Fruit fly (Drosophila melanogaster) whole organism, prepupa: ENCODE data around the gene CG31798.

Experiments
- Blimp-1 ChIP-seq: fragments of 200-800 bp; sonication (Bioruptor generic); optimal IDR thresholded peaks from 3 replicates; lab custom pipeline; 2017; ENCODE audit warnings: missing biosample characterization, missing genetic modification characterization, mild to moderate bottlenecking, moderate library complexity, missing genetic modification reagents
- CG10631 ChIP-seq: fragments of 200-800 bp; sonication (Bioruptor generic); optimal IDR thresholded peaks from 2 replicates; lab custom pipeline; 2016; ENCODE audit warnings: missing biosample characterization, missing genetic modification characterization
- CG10669 ChIP-seq: fragments of 200-800 bp; sonication (Bioruptor generic); optimal IDR thresholded peaks from 3 replicates; lab custom pipeline; 2018; ENCODE audit warnings: missing biosample characterization, mild to moderate bottlenecking, missing genetic modification characterization, moderate library complexity
- CG11902 ChIP-seq: fragments of 200-800 bp; sonication (Bioruptor generic); optimal IDR thresholded peaks from 3 replicates; lab custom pipeline; 2016; ENCODE audit warnings: missing biosample characterization, missing genetic modification characterization
- CG15336 ChIP-seq: fragments of 200-800 bp; sonication (Bioruptor generic); IDR thresholded peaks from 2 replicates; pipeline ENCODE4 v1.3.6; 2022; ENCODE audit warnings: missing biosample characterization, missing genetic modification characterization
- CG16779 ChIP-seq: fragments of 200-800 bp; sonication (Bioruptor generic); optimal IDR thresholded peaks from 3 replicates; lab custom pipeline; 2017; ENCODE audit warnings: missing biosample characterization, mild to moderate bottlenecking, missing genetic modification characterization
- CG34406 ChIP-seq: fragments of 200-800 bp; sonication (Bioruptor generic); optimal IDR thresholded peaks from 3 replicates; lab custom pipeline; 2016; ENCODE audit warnings: missing biosample characterization, missing genetic modification characterization
- CG6163 ChIP-seq: fragments of 200-800 bp; sonication (Bioruptor generic); IDR thresholded peaks from 3 replicates; pipeline ENCODE4 v1.3.6; 2022; ENCODE audit warnings: missing biosample characterization, missing genetic modification characterization
- CG6276 ChIP-seq: fragments of 200-800 bp; sonication (Bioruptor generic); optimal IDR thresholded peaks from 2 replicates; lab custom pipeline; 2017; ENCODE audit warnings: missing biosample characterization, mild to moderate bottlenecking, missing genetic modification characterization
- CG6808 ChIP-seq: fragments of 200-800 bp; sonication (Bioruptor generic); optimal IDR thresholded peaks from 3 replicates; lab custom pipeline; 2017; ENCODE audit warnings: missing biosample characterization, missing genetic modification characterization, mild to moderate bottlenecking, moderate library complexity, missing genetic modification reagents
- CG8319 ChIP-seq: fragments of 200-800 bp; sonication (Bioruptor generic); optimal IDR thresholded peaks from 3 replicates; lab custom pipeline; 2016; ENCODE audit warnings: missing biosample characterization, missing genetic modification characterization
- CG8632 ChIP-seq: fragments of 200-800 bp; sonication (Bioruptor generic); optimal IDR thresholded peaks from 3 replicates; lab custom pipeline; 2016; ENCODE audit warnings: missing biosample characterization, missing genetic modification characterization
- Eip78C ChIP-seq: fragments of 200-800 bp; sonication (Bioruptor generic); peaks from one replicate; lab custom pipeline; 2016; ENCODE audit warnings: missing biosample characterization, missing genetic modification characterization
- Eip93F ChIP-seq: fragments of 200-800 bp; sonication (Bioruptor generic); optimal IDR thresholded peaks from 2 replicates; lab custom pipeline; 2016; ENCODE audit warnings: missing biosample characterization, mild to moderate bottlenecking, missing genetic modification characterization
- Ets21C ChIP-seq: fragments of 200-800 bp; sonication (Bioruptor generic); optimal IDR thresholded peaks from 3 replicates; lab custom pipeline; 2016; ENCODE audit warnings: missing biosample characterization, missing genetic modification characterization
- Ets96B ChIP-seq: fragments of 200-800 bp; optimal IDR thresholded peaks from 2 replicates; lab custom pipeline; 2019; ENCODE audit warnings: missing biosample characterization, mild to moderate bottlenecking, missing genetic modification characterization, moderate library complexity
- Gug ChIP-seq: fragments of 200-800 bp; sonication (Bioruptor generic); IDR thresholded peaks from 2 replicates; pipeline ENCODE4 v1.3.6; 2022; ENCODE audit warnings: missing biosample characterization, missing genetic modification characterization
- Hr4 ChIP-seq: fragments of 200-800 bp; sonication (Bioruptor generic); optimal IDR thresholded peaks from 3 replicates; lab custom pipeline; 2016; ENCODE audit warnings: missing biosample characterization, missing genetic modification characterization
- Lpt ChIP-seq: fragments of 200-800 bp; sonication (Bioruptor generic); optimal IDR thresholded peaks from 3 replicates; lab custom pipeline; 2016; ENCODE audit warnings: missing biosample characterization, missing genetic modification characterization
- Smox ChIP-seq: fragments of 200-800 bp; sonication (Bioruptor generic); optimal IDR thresholded peaks from 3 replicates; lab custom pipeline; 2016; ENCODE audit warnings: missing biosample characterization, missing genetic modification characterization
- Sox102F ChIP-seq: fragments of 200-800 bp; sonication (Bioruptor generic); optimal IDR thresholded peaks from 2 replicates; lab custom pipeline; 2016; ENCODE audit warnings: missing biosample characterization, mild to moderate bottlenecking, missing genetic modification characterization
- Sox14 ChIP-seq: fragments of 200-800 bp; sonication (Bioruptor generic); optimal IDR thresholded peaks from 3 replicates; lab custom pipeline; 2016; ENCODE audit warnings: missing biosample characterization, missing genetic modification characterization
- Sox15 ChIP-seq: fragments of 200-800 bp; sonication (Bioruptor generic); optimal IDR thresholded peaks from 3 replicates; lab custom pipeline; 2016; ENCODE audit warnings: missing biosample characterization, missing genetic modification characterization
- achi ChIP-seq: fragments of 200-800 bp; sonication (Bioruptor generic); optimal IDR thresholded peaks from 3 replicates; lab custom pipeline; 2016; ENCODE audit warnings: missing biosample characterization, missing genetic modification characterization
- cyc ChIP-seq: fragments of 200-800 bp; sonication (Bioruptor generic); optimal IDR thresholded peaks from 3 replicates; lab custom pipeline; 2016; ENCODE audit warnings: missing biosample characterization, missing genetic modification characterization
- dac ChIP-seq: fragments of 200-800 bp; sonication (Bioruptor generic); optimal IDR thresholded peaks from 2 replicates; lab custom pipeline; 2017; ENCODE audit warnings: missing biosample characterization, mild to moderate bottlenecking, missing genetic modification characterization
- dsx ChIP-seq: fragments of 200-800 bp; optimal IDR thresholded peaks from 3 replicates; lab custom pipeline; 2019; ENCODE audit warnings: missing biosample characterization, mild to moderate bottlenecking, missing genetic modification characterization, moderate library complexity; ENCODE audit not compliant: poor library complexity, severe bottlenecking
- esn ChIP-seq: fragments of 200-800 bp; sonication (Bioruptor generic); optimal IDR thresholded peaks from 2 replicates; lab custom pipeline; 2016; ENCODE audit warnings: missing biosample characterization, mild to moderate bottlenecking, missing genetic modification characterization, moderate library complexity
- fkh ChIP-seq: fragments of 200-800 bp; sonication (Bioruptor generic); optimal IDR thresholded peaks from 3 replicates; lab custom pipeline; 2017; ENCODE audit warnings: missing biosample characterization, mild to moderate bottlenecking, missing genetic modification characterization, moderate library complexity
- pdm3 ChIP-seq: fragments of 200-800 bp; sonication (Bioruptor generic); optimal IDR thresholded peaks from 3 replicates; lab custom pipeline; 2016; ENCODE audit warnings: missing biosample characterization, missing genetic modification characterization
- salr ChIP-seq, 2 experiments: fragments of 200-800 bp; sonication (Bioruptor generic); optimal IDR thresholded peaks; 3 replicates each; lab custom pipeline; 2016 to 2018; ENCODE audit warnings: missing biosample characterization in 2 of 2, missing genetic modification characterization in 2 of 2, mild to moderate bottlenecking in 1 of 2
- spab ChIP-seq: fragments of 200-800 bp; sonication (Bioruptor generic); optimal IDR thresholded peaks from 2 replicates; lab custom pipeline; 2017; ENCODE audit warnings: missing biosample characterization, mild to moderate bottlenecking, missing genetic modification characterization, missing genetic modification reagents
- vri ChIP-seq: fragments of 200-800 bp; sonication (Bioruptor generic); optimal IDR thresholded peaks from 3 replicates; lab custom pipeline; 2016; ENCODE audit warnings: missing biosample characterization, mild to moderate bottlenecking, missing genetic modification characterization

Gene CG31798

DNA sequence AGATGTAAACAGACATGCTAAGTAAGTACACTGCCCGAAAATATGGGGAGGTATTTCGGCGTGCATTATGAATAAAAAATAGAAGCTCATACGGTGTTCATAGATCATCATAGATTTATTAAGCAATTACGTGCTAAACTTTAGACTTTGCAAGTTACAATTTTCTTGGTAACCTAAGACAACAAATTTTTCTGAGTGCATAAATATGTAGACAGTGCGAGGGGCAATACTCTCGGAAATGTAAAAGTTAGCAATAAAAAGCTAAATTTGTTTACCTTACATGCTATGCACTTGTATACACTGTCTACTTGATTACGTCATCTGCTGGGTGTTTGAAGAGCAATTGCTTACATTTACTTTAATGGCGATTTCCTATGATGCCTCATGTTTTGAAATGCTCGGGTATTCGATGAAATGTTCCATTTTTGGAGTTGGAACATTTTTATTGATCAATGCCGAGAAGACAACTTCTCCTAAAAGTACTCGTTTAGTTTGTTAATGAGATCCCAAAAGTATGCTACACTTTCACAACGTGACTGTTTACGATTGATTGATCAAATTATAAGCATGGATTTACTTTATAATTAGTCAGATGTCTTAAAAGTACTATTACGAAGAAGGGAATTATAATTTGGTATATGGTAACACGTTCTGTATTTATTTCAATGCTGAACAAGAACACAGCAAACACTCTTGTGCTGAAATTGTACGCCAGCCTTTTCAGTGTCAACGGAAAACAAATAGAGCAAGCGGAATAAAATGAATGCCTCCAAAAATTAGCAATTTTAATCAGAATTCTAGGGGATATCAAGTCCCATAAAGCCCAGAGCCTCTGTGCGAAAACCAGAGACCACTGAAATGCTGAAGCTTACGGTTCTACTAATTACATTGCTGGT, 22.9 kb downstream of the CG31798 start, which contains the start of gene Lectin-galC1 (continued):
- TF ChIP-seq Ets96B (tag; lab: Kevin White, UChicago) (no peak), CG6808 (GFP tag; lab: Kevin White, UChicago) (no peak), Smox (GFP tag; lab: Kevin White, UChicago) (no peak), Eip78C (GFP tag; lab: Kevin White, UChicago) (peak; percentile 76), CG8632 (no peak), CG10669 (GFP tag; lab: Kevin White, UChicago) (peak; percentile 4), Sox14 (GFP tag; lab: Kevin White, UChicago) (peak; percentile 50), dac (GFP tag; lab: Kevin White, UChicago) (peak; percentile 32), Hr4 (GFP tag; lab: Kevin White, UChicago) (peak; percentile 80), Ets21C (GFP tag; lab: Kevin White, UChicago) (no peak), CG10631 (peak; percentile 33), Sox15 (GFP tag; lab: Kevin White, UChicago) (no peak), Gug (GFP tag; lab: Robert Waterston, UW) (peak; percentile 66)

DNA sequence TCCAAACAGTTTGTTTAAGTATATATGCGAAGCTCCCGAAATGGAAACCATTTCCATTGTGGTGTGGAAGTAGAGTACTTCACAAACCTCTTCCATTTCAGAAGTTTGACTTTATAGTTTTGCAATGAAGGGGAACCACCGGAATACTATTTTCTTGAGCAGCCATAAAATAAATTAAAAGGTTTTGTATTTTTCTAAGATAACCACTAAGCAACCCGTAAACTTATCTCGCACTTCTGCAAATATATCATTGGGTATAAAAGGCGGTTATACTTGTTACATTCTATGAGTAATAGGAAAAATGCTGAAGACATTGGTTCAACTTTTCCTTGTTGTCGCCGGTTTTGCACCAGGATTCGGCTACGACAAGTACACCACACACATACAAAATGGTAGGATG, 24.1 kb downstream of the CG31798 start, which contains the start of gene lectin-37Da:
lectin-37Da (plus strand) TSS at position 301 of the 400 bp plus-strand sequence.
- TF ChIP-seq CG6163 = no peak
- no peak for TF ChIP-seq Lpt (GFP tag; lab: Kevin White, UChicago)
- no peak for TF ChIP-seq Hr4 (GFP tag; lab: Kevin White, UChicago)
- TF ChIP-seq CG8319 = no peak
- TF ChIP-seq CG34406 (GFP tag; lab: Kevin White, UChicago) = no peak
- TF ChIP-seq CG15336 (GFP tag; lab: Robert Waterston, UW) = no peak
- no peak for TF ChIP-seq dsx (GFP tag; lab: Kevin White, UChicago)
- TF ChIP-seq CG10669 (GFP tag; lab: Kevin White, UChicago) = no peak
- no peak for TF ChIP-seq pdm3 (GFP tag; lab: Kevin White, UChicago)
- no peak for TF ChIP-seq cyc
- no peak for TF ChIP-seq CG8632
- TF ChIP-seq esn (GFP tag; lab: Kevin White, UChicago) = no peak
- no peak for TF ChIP-seq Ets96B (tag; lab: Kevin White, UChicago)

DNA sequence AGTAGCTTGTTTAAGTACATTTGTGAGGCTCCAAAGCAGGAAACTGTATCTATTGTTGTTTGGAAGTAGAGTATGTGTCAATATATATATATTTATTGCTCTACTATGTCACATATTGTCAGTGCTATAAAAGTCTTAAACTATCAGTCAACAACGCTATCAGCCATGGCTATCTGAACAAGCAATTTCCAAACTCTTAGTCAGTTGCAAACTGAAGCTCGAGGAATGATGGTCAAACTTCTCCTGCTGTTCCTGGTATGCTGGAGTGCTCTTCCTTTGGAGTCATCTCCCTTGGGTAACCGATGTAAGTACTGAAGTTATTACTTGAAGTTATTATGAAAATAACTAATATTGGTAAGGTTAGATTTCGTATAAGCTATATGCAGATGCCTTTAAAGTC, 24.9 kb downstream of the CG31798 start, which contains the start of gene lectin-37Db:
lectin-37Db (plus strand) TSS at position 204 of the 400 bp plus-strand sequence.
- TF ChIP-seq vri (no peak), CG16779 (no peak), pdm3 (GFP tag; lab: Kevin White, UChicago) (no peak), Sox102F (GFP tag; lab: Kevin White, UChicago) (no peak), salr (GFP tag; optimal IDR thresholded peaks at IDR 0.05; lab: Kevin White, UChicago) (no peak), Blimp-1 (GFP tag; lab: Kevin White, UChicago) (no peak), Ets96B (tag; lab: Kevin White, UChicago) (no peak), CG6808 (GFP tag; lab: Kevin White, UChicago) (no peak), CG8632 (no peak), Eip78C (GFP tag; lab: Kevin White, UChicago) (no peak), CG11902 (no peak), fkh (GFP tag; lab: Kevin White, UChicago) (no peak), Eip93F (GFP tag; lab: Kevin White, UChicago) (no peak), Hr4 (GFP tag; lab: Kevin White, UChicago) (no peak), spab (GFP tag; lab: Kevin White, UChicago) (no peak), achi (GFP tag; lab: Kevin White, UChicago) (no peak), CG6276 (GFP tag; lab: Kevin White, UChicago) (no peak)
